Worm (Caenorhabditis elegans) whole organism, L4 larva: Measurements from ENCODE around the gene Y94H6A.10.

Experiments
- F10B5.3 ChIP-seq: sonication (generic microtip); optimal IDR thresholded peaks from 2 replicates; lab custom pipeline; 2016; ENCODE audit warnings: mild to moderate bottlenecking, missing genetic modification characterization, missing compliant biosample characterization
- aha-1 ChIP-seq: fragments of 150-350 bp; peaks from one replicate; lab custom pipeline; 2014; ENCODE audit warnings: missing biosample characterization, missing genetic modification characterization
- arid-1 ChIP-seq: fragments of 200-800 bp; sonication (Bioruptor generic); conservative IDR thresholded peaks from 2 replicates; pipeline ENCODE4 v1.3.6; 2022; ENCODE audit warnings: missing genetic modification reagents, missing genetic modification characterization, missing compliant biosample characterization
- attf-4 ChIP-seq: sonication (generic microtip); optimal IDR thresholded peaks from 3 replicates; lab custom pipeline; 2017; ENCODE audit warnings: missing biosample characterization, missing genetic modification characterization
- ceh-32 ChIP-seq: sonication (generic microtip); optimal IDR thresholded peaks from 2 replicates; lab custom pipeline; 2016; ENCODE audit warnings: mild to moderate bottlenecking, missing genetic modification characterization, missing compliant biosample characterization; ENCODE audit not compliant: poor library complexity
- ceh-62 ChIP-seq: sonication (generic microtip); optimal IDR thresholded peaks from 2 replicates; lab custom pipeline; 2017; ENCODE audit warnings: missing biosample characterization, missing genetic modification characterization
- ceh-82 ChIP-seq: sonication (generic microtip); optimal IDR thresholded peaks from 2 replicates; lab custom pipeline; 2017; ENCODE audit warnings: missing biosample characterization, missing genetic modification characterization
- daf-16 ChIP-seq, 3 experiments: sonication (generic microtip); optimal IDR thresholded peaks; 2 replicates each; lab custom pipeline; 2016 to 2017; ENCODE audit warnings: missing genetic modification characterization in 3 of 3, missing genetic modification reagents in 3 of 3, mild to moderate bottlenecking in 2 of 3, missing compliant biosample characterization in 2 of 3, missing biosample characterization in 1 of 3, moderate library complexity in 1 of 3
- daf-8 ChIP-seq: fragments of 200-800 bp; sonication (Bioruptor generic); IDR thresholded peaks from 2 replicates; pipeline ENCODE4 v1.3.6; 2022; ENCODE audit warnings: missing genetic modification characterization, missing compliant biosample characterization
- dmd-9 ChIP-seq: fragments of 200-800 bp; sonication (Bioruptor generic); IDR thresholded peaks from 2 replicates; pipeline ENCODE4 v1.3.6; 2022; ENCODE audit warnings: missing genetic modification reagents, missing genetic modification characterization, missing compliant biosample characterization
- egl-27 ChIP-seq: sonication (generic microtip); optimal IDR thresholded peaks from 3 replicates; lab custom pipeline; 2017; ENCODE audit warnings: missing biosample characterization, missing genetic modification reagents, missing genetic modification characterization
- egl-43 ChIP-seq: fragments of 200-800 bp; sonication (Bioruptor generic); IDR thresholded peaks from 2 replicates; pipeline ENCODE4 v1.3.6; 2022; ENCODE audit warnings: missing genetic modification reagents, missing genetic modification characterization, missing compliant biosample characterization
- fkh-10 ChIP-seq: fragments of 150-350 bp; optimal IDR thresholded peaks from 2 replicates; lab custom pipeline; 2014; ENCODE audit warnings: missing biosample characterization, missing genetic modification reagents, missing genetic modification characterization
- fos-1 ChIP-seq: fragments of 150-350 bp; optimal IDR thresholded peaks from 2 replicates; lab custom pipeline; 2014; ENCODE audit warnings: missing biosample characterization, missing genetic modification characterization
- lim-7 ChIP-seq: fragments of 200-800 bp; sonication (Bioruptor generic); IDR thresholded peaks from 2 replicates; pipeline ENCODE4 v1.3.6; 2022; ENCODE audit warnings: missing genetic modification characterization, missing compliant biosample characterization
- lin-13 ChIP-seq: fragments of 150-350 bp; optimal IDR thresholded peaks from 2 replicates; lab custom pipeline; 2014; ENCODE audit warnings: missing biosample characterization, missing genetic modification reagents, missing genetic modification characterization
- lin-38 ChIP-seq: fragments of 200-800 bp; sonication (Bioruptor generic); IDR thresholded peaks from 2 replicates; pipeline ENCODE4 v1.3.6; 2022; ENCODE audit warnings: missing genetic modification reagents, missing genetic modification characterization, missing compliant biosample characterization
- lin-39 ChIP-seq: fragments of 150-350 bp; optimal IDR thresholded peaks from 2 replicates; lab custom pipeline; 2014; ENCODE audit warnings: missing biosample characterization, missing genetic modification reagents, missing genetic modification characterization
- lir-3 ChIP-seq: sonication (generic microtip); optimal IDR thresholded peaks from 2 replicates; lab custom pipeline; 2016; ENCODE audit warnings: mild to moderate bottlenecking, missing genetic modification characterization, missing compliant biosample characterization
- mdl-1 ChIP-seq, 2 experiments: fragments of 150-350 bp in 1 of 2; sonication (generic microtip) in 1 of 2; optimal IDR thresholded peaks; 2 replicates each; lab custom pipeline; 2014 to 2017; ENCODE audit warnings: missing biosample characterization in 2 of 2, missing genetic modification characterization in 2 of 2
- mxl-3 ChIP-seq: fragments of 200-800 bp; sonication (Bioruptor generic); optimal IDR thresholded peaks from 2 replicates; lab custom pipeline; 2018; ENCODE audit warnings: mild to moderate bottlenecking, missing genetic modification characterization, missing compliant biosample characterization
- nhr-28 ChIP-seq: fragments of 150-350 bp; optimal IDR thresholded peaks from 2 replicates; lab custom pipeline; 2014; ENCODE audit warnings: missing biosample characterization, missing genetic modification characterization
- nhr-42 ChIP-seq: fragments of 200-800 bp; sonication (Bioruptor generic); IDR thresholded peaks from 2 replicates; pipeline ENCODE4 v1.3.6; 2022; ENCODE audit warnings: missing genetic modification characterization, missing compliant biosample characterization
- nhr-48 ChIP-seq: sonication (generic microtip); optimal IDR thresholded peaks from 2 replicates; lab custom pipeline; 2016; ENCODE audit warnings: mild to moderate bottlenecking, missing genetic modification characterization, missing compliant biosample characterization
- nhr-76 ChIP-seq: fragments of 150-350 bp; optimal IDR thresholded peaks from 2 replicates; lab custom pipeline; 2014; ENCODE audit warnings: missing biosample characterization, missing genetic modification characterization
- pqm-1 ChIP-seq: sonication (generic microtip); optimal IDR thresholded peaks from 2 replicates; lab custom pipeline; 2017; ENCODE audit warnings: missing biosample characterization, missing genetic modification characterization
- saeg-2 ChIP-seq: fragments of 200-800 bp; sonication (Bioruptor generic); IDR thresholded peaks from 2 replicates; pipeline ENCODE4 v1.3.6; 2022; ENCODE audit warnings: missing genetic modification reagents, missing genetic modification characterization, missing compliant biosample characterization
- skn-1 ChIP-seq: fragments of 150-350 bp; optimal IDR thresholded peaks from 2 replicates; lab custom pipeline; 2014; ENCODE audit warnings: missing biosample characterization, missing genetic modification characterization
- snpc-1.2 ChIP-seq: fragments of 200-800 bp; sonication (Bioruptor generic); IDR thresholded peaks from 2 replicates; pipeline ENCODE4 v1.3.6; 2022; ENCODE audit warnings: missing genetic modification reagents, missing genetic modification characterization, missing compliant biosample characterization
- spr-3 ChIP-seq: fragments of 200-800 bp; sonication (Bioruptor generic); optimal IDR thresholded peaks from 2 replicates; lab custom pipeline; 2018; ENCODE audit warnings: mild to moderate bottlenecking, missing genetic modification characterization, missing compliant biosample characterization
- tra-1 ChIP-seq: fragments of 200-800 bp; sonication (Bioruptor generic); IDR thresholded peaks from 2 replicates; pipeline ENCODE4 v1.3.6; 2022; ENCODE audit warnings: missing genetic modification reagents, missing genetic modification characterization, missing compliant biosample characterization
- unc-62 ChIP-seq, 3 experiments: fragments of 150-350 bp in 1 of 3; sonication (generic microtip); optimal IDR thresholded peaks in 2 of 3; peaks in 1 of 3; 1 replicate in 1 of 3; 2 replicates in 2 of 3; lab custom pipeline; 2014 to 2017; ENCODE audit warnings: missing biosample characterization in 3 of 3, missing genetic modification characterization in 3 of 3, missing genetic modification reagents in 3 of 3, missing genotype in 1 of 3
- zfp-2 ChIP-seq: sonication (generic microtip); optimal IDR thresholded peaks from 2 replicates; lab custom pipeline; 2016; ENCODE audit warnings: mild to moderate bottlenecking, missing genetic modification characterization, missing compliant biosample characterization

The Y94H6A.10 gene

DNA sequence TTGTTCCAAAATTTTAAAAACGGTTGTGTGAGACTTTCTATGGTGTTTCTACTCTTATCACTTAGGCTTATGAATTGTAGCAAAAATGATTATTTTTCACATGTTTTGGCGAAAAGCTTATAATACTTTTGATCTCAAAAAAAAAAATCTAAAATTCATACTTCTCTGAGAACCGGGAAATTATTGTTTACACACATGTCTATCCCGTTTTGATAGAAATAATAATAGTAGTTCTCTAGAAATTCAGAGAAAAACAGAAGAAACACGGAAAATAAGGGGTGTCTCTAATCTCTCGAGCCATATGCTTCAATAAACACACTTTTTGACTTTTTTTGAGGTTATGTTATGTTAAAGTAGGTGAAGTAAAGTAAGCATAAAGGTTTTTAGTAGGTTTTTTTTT lies 40.1 kb upstream of the Y94H6A.10 start:
- TF ChIP-seq egl-27 (no peak), fos-1 (no peak), unc-62 (GFP tag; optimal IDR thresholded peaks at IDR 0.05 in 1 of 2; lab: Kevin White, UChicago) (peak in 1 of 2 experiments; percentile 95), unc-62 (tag; optimal IDR thresholded peaks at IDR 0.05; lab: Kevin White, UChicago) (no peak), daf-8 (GFP tag; lab: Robert Waterston, UW) (no peak), ceh-32 (tag; lab: Kevin White, UChicago) (no peak), snpc-1.2 (GFP tag; lab: Robert Waterston, UW) (no peak), spr-3 (GFP tag; lab: Kevin White, UChicago) (no peak)
- TF ChIP-seq, all 104 proteins: peak for 1

DNA sequence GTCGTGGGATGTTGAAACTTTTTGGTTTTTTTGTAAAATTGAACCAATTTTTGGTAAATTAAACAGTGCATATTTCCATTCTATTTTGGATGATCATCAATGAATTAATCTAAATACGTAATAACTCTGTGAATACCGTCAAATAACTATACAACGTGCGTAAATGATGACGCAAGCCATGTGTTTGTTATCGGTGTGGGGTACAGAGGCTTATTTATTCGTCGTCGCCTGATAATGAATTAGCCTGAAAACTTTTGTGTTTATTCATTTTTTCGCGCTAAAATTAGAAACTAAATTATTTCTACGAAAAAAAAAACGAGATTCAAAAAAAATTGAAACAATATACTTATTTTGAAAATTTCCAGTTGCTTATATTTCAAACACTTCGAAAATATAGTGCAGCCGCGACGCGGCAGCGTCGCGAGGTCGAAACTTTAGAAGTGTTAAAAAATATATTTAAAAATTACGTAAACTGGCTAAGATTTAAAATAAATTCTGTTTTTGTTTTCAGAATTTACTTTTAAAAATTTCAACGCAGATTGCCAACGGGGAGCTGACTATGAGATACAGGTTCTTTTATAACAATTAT lies 38.5 kb upstream of the Y94H6A.10 start:
- TF ChIP-seq arid-1 = no peak
- no peak for TF ChIP-seq zfp-2 (tag; lab: Kevin White, UChicago)
- peak in 1 of 2 experiments; percentile 90 for TF ChIP-seq unc-62 (GFP tag; optimal IDR thresholded peaks at IDR 0.05 in 1 of 2; lab: Kevin White, UChicago)
- no peak for TF ChIP-seq unc-62 (tag; optimal IDR thresholded peaks at IDR 0.05; lab: Kevin White, UChicago)
- TF ChIP-seq F10B5.3 (tag; lab: Kevin White, UChicago) = no peak
- peak; percentile 23 for TF ChIP-seq nhr-28 (tag; lab: Kevin White, UChicago)
- TF ChIP-seq mxl-3 (GFP tag; lab: Kevin White, UChicago) = peak; percentile 31
- TF ChIP-seq daf-16 (GFP tag; optimal IDR thresholded peaks at IDR 0.05; lab: Kevin White, UChicago) = no peak
- TF ChIP-seq daf-16 (tag; optimal IDR thresholded peaks at IDR 0.05; lab: Kevin White, UChicago) = peak; percentile 67
- no peak for TF ChIP-seq saeg-2 (GFP tag; lab: Robert Waterston, UW)
- TF ChIP-seq lin-13 (GFP tag; lab: Kevin White, UChicago) = no peak
- TF ChIP-seq pqm-1 (tag; lab: Kevin White, UChicago) = peak; percentile 10

DNA sequence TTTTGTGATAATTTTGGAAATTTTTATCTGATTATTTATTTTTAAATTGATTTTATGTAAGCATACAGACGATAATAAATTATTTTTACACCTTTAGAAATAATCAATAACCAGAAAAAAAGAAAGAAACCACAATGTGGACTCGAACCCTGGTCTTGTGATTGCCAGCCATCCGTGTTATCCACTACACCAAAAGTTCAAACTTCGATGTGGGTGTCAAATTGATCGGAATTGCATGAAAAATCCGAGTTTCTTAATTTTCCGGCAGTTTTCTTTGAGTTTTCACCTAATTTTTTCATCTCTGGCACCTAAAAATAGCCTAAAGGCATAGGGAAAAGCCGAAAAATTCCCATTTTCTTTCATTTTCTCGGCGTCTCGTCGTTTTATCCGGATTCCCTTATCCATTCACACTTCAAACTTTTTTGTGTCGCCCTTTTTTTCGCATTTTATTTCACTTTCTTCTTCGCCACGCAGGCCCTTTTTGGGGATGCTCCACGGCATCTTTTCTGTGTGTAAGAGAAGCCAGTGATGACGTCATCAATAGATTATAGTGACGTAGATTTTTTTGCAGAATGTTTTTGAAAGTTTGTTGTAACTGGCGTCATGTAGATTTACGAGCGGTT lies 37.0 kb upstream of the Y94H6A.10 start:
- no peak for TF ChIP-seq tra-1 (GFP tag; lab: Robert Waterston, UW)
- no peak for TF ChIP-seq ceh-82 (tag; lab: Kevin White, UChicago)
- TF ChIP-seq lin-38 (GFP tag; lab: Robert Waterston, UW) = peak; percentile 35; the same call in 1 of the 2 replicates
- TF ChIP-seq aha-1 = peak; percentile 54
- TF ChIP-seq egl-43 (GFP tag; lab: Robert Waterston, UW) = no peak
- TF ChIP-seq lin-39 (tag; lab: Kevin White, UChicago) = no peak
- no peak for TF ChIP-seq lim-7 (GFP tag; lab: Robert Waterston, UW)
- no peak for TF ChIP-seq nhr-76 (tag; lab: Kevin White, UChicago)

DNA sequence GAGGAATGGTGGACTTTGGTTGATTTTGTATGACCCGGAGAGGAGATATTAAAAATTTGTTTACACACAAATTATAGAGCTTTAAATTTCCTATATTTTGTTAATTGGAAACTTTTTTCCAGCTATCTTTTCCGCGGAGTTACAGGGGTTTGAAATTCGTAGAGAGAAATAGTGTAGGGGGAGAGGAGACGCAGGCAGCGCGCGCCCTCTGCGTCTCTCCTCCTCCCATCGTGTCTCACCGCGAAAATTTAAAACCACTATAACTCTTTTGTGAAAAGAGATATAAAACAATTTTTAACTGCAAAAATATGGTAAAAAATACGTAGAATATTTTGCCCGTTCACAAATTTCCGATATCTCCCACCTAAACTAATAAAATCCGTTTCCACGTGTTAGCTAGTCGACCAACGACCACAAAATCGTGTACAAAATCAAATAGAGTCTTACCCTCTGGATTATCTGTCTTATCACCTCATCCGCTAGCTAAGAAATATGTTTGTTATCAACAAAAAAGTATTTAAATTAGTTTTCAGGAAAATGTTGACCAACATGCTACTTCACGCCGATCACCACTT lies 32.1 kb upstream of the Y94H6A.10 start, which contains the start of gene nhr-277:
Gene nhr-277 (plus strand): TSS at position 525 of the 575 bp plus-strand sequence.
- no peak for TF ChIP-seq nhr-42 (GFP tag; lab: Robert Waterston, UW)
- TF ChIP-seq fkh-10 (GFP tag; lab: Kevin White, UChicago) = no peak
- no peak for TF ChIP-seq lir-3 (tag; lab: Kevin White, UChicago)
- no peak for TF ChIP-seq unc-62 (GFP tag; optimal IDR thresholded peaks at IDR 0.05 in 1 of 2; lab: Kevin White, UChicago)
- no peak for TF ChIP-seq unc-62 (tag; optimal IDR thresholded peaks at IDR 0.05; lab: Kevin White, UChicago)
- no peak for TF ChIP-seq skn-1 (tag; lab: Kevin White, UChicago)
- no peak for TF ChIP-seq nhr-76 (tag; lab: Kevin White, UChicago)
- no peak for TF ChIP-seq attf-4 (tag; lab: Kevin White, UChicago)
- TF ChIP-seq dmd-9 (GFP tag; lab: Robert Waterston, UW) = no peak
- TF ChIP-seq ceh-62 (tag; lab: Kevin White, UChicago) = no peak
- no peak for TF ChIP-seq nhr-48 (tag; lab: Kevin White, UChicago)
- no peak for TF ChIP-seq mdl-1 (tag; optimal IDR thresholded peaks at IDR 0.05; lab: Kevin White, UChicago)
- TF ChIP-seq daf-8 (GFP tag; lab: Robert Waterston, UW) = no peak
- TF ChIP-seq saeg-2 (GFP tag; lab: Robert Waterston, UW) = no peak
